Worm (Caenorhabditis elegans) whole organism, early embryonic: ENCODE results near the gene tmed-10.
A peak's percentile ranks its signal among the peaks of the same experiment; 100 is the strongest.

ENCODE experiments used
- ama-1 ChIP-seq: fragments of 150-350 bp; optimal IDR thresholded peaks from 2 replicates; lab custom pipeline; 2014
- ets-7 ChIP-seq: sonication (generic microtip); optimal IDR thresholded peaks from 2 replicates; lab custom pipeline; 2016; ENCODE audit warnings: missing genotype, missing genetic modification characterization, missing compliant biosample characterization
- flt-1 ChIP-seq: fragments of 200-800 bp; sonication (Bioruptor generic); IDR thresholded peaks from 2 replicates; pipeline ENCODE4 v1.3.6; 2022; ENCODE audit warnings: missing genetic modification characterization, missing compliant biosample characterization
- pes-1 ChIP-seq: fragments of 200-800 bp; sonication (Bioruptor generic); IDR thresholded peaks from 2 replicates; pipeline ENCODE4 v1.3.6; 2022; ENCODE audit warnings: missing genetic modification reagents, missing genetic modification characterization, missing compliant biosample characterization
- scrt-1 ChIP-seq: fragments of 200-800 bp; sonication (Bioruptor generic); IDR thresholded peaks from 2 replicates; pipeline ENCODE4 v1.3.6; 2022; ENCODE audit warnings: missing genetic modification characterization, missing compliant biosample characterization
- sea-1 ChIP-seq: fragments of 200-800 bp; sonication (Bioruptor generic); conservative IDR thresholded peaks from 2 replicates; pipeline ENCODE4 v1.3.6; 2022; ENCODE audit warnings: missing genetic modification characterization, missing compliant biosample characterization
- tbx-11 ChIP-seq: fragments of 200-800 bp; sonication (Bioruptor generic); IDR thresholded peaks from 2 replicates; pipeline ENCODE4 v1.3.6; 2022; ENCODE audit warnings: missing genetic modification characterization, missing compliant biosample characterization
- tbx-37 ChIP-seq: fragments of 200-800 bp; sonication (Bioruptor generic); conservative IDR thresholded peaks from 2 replicates; pipeline ENCODE4 v1.3.6; 2022; ENCODE audit warnings: missing genetic modification reagents, missing genetic modification characterization, missing compliant biosample characterization
- tra-4 ChIP-seq: sonication (generic microtip); optimal IDR thresholded peaks from 2 replicates; lab custom pipeline; 2017; ENCODE audit warnings: missing genetic modification characterization, missing compliant biosample characterization

DNA sequence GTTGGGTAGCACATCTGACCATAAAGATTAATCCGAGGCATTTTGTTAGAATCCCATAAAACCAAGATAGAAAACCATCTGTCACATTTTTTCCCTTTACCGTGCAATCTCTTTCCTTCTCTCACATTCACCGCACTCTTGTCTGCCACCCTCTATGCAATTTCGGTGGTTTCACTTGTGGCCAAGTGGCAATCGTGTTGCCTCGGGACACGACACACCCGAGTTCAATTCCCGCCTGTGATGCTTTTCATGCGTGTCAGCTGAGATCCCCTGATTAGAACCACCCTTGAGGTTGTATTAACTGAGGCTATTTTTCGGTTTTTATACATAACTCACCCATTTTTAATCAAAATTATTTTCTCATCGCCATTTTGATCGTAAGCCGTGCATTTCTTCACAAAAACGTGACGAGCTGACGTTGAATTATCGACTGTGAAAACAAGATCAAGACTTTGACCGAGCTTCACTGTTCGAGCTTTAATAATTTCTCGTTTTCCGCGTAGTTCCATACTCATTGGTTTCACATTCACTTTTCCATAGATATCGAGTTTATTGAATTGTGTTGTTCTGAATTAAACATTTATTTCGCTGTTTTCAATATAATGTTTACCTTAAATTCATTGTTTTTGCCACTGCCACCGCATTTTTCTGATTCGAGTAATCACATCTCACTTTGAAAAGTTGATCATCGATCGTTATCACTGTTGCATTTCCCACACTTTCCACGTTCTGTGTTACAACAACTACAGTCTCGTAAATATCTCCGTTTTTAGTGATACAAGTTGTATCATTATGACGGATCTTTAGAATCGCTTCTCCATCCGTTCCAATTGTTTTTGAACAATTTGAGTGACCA is 12.5 kb downstream of the tmed-10 start:
- TF ChIP-seq tbx-11 (GFP tag; lab: Robert Waterston, UW) (peak; percentile 100), tbx-37 (GFP tag; lab: Robert Waterston, UW) (peak; percentile 100), ets-7 (tag; lab: Kevin White, UChicago) (peak; percentile 98), ama-1 (lab: Kevin White, UChicago) (no peak), flt-1 (peak; percentile 100), pes-1 (peak; percentile 99), tra-4 (tag; lab: Kevin White, UChicago) (peak; percentile 98), sea-1 (GFP tag; lab: Robert Waterston, UW) (peak; percentile 100), scrt-1 (peak; percentile 100)
